Worm (Caenorhabditis elegans): ENCODE results near the gene clec-180.

DNA sequence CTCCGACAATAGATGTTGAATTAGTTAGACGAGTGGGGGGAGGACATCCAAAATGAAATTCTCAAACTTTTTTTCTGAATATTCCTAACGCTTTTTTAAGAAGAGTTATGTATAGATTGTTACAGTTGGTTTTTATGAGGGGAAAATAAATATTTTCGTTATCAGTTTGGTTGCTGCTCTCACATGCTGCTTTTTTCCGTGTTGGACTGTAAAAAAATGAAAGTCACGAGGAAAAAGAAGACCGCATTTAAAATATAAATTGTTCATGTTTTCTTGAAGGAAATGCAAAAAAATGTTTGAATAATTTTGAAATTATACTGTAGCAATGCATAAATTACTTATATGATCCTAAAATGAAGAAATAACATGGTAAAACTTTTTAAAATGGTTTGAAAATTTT is 47.9 kb upstream of the clec-180 start:
- TF ChIP-seq unc-39 (tag; optimal IDR thresholded peaks at IDR 0.05) (no peak), ces-1 (GFP tag; optimal IDR thresholded peaks at IDR 0.05) (no peak), pha-4 (tag; optimal IDR thresholded peaks at IDR 0.05) (no peak), lin-13 (tag; optimal IDR thresholded peaks at IDR 0.05) (no peak), elt-1 (tag; optimal IDR thresholded peaks at IDR 0.05; ENCODE audit: borderline replicate concordance, insufficient read depth) (no peak), nhr-76 (tag; optimal IDR thresholded peaks at IDR 0.05) (no peak)

All from whole organism, mixed stage, embryonic.